Fruit fly (Drosophila melanogaster): Measurements from ENCODE around the gene AdoR.
A peak's percentile ranks its signal among the peaks of the same experiment; 100 is the strongest.

AdoR gene

DNA sequence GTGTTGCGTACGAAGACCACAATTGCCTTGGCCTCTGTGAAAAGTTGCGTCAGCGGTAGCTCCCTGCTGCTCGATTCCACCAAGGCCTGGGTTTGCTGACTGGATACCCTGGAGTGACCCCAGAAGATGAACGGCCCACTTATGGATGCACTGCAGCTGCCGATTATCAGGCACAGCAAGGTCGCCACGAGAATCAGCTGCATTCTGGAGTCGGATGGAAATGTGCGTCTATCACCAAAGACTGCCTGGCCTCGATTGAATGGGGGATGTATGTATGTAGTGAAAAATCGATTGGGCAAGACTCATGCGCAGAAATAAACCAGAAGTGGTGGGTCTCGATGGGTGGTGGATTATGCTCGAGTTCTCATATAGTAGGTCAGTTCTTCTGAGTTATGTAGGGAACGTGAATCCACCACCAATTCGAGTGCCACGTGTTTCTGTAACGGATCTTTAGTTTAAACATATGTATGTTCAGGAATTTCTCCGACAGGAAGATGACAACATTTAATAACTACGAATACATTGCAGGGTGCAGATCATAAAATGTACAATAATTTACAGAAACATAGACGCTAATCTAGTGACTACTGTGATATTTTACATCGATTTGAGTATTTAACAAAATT is 16.9 kb upstream of the AdoR start, which contains the start of gene VhaAC45RP (continued):
- TF ChIP-seq Dp (GFP tag; optimal IDR thresholded peaks at IDR 0.05) (no peak), Sry-β (GFP tag; optimal IDR thresholded peaks at IDR 0.05) (no peak), Dll (GFP tag; IDR thresholded peaks at IDR 0.05; ENCODE audit: partially characterized antibody) (no peak), CG2129 (GFP tag; IDR thresholded peaks at IDR 0.05; ENCODE audit: partially characterized antibody) (no peak), ind (GFP tag; optimal IDR thresholded peaks at IDR 0.05) (no peak), CG7357 (GFP tag; IDR thresholded peaks at IDR 0.05) (no peak), CG11696 (GFP tag; IDR thresholded peaks at IDR 0.05) (no peak), zen (tag; optimal IDR thresholded peaks at IDR 0.05) (no peak), sug (tag; optimal IDR thresholded peaks at IDR 0.05) (no peak), Mad (GFP tag; optimal IDR thresholded peaks at IDR 0.05) (no peak), Optix (GFP tag; IDR thresholded peaks at IDR 0.05) (no peak), lola (GFP tag; optimal IDR thresholded peaks at IDR 0.05) (no peak), tio (GFP tag; optimal IDR thresholded peaks at IDR 0.05) (no peak), CG10321 (GFP tag; IDR thresholded peaks at IDR 0.05) (no peak), E2f2 (GFP tag; IDR thresholded peaks at IDR 0.05) (no peak), CG2199 (GFP tag; IDR thresholded peaks at IDR 0.05) (no peak), klu (GFP tag; IDR thresholded peaks at IDR 0.05) (no peak), ems (GFP tag; optimal IDR thresholded peaks at IDR 0.05) (no peak), Med (GFP tag) (peak; percentile 56), ase (GFP tag; IDR thresholded peaks at IDR 0.05) (no peak), gcm2 (GFP tag; optimal IDR thresholded peaks at IDR 0.05) (no peak), C15 (GFP tag; IDR thresholded peaks at IDR 0.05) (no peak), sens-2 (GFP tag; IDR thresholded peaks at IDR 0.05) (no peak), CG14965 (GFP tag; optimal IDR thresholded peaks at IDR 0.05; ENCODE audit: borderline replicate concordance) (no peak), Hmx (GFP tag; optimal IDR thresholded peaks at IDR 0.05) (no peak), CG11398 (GFP tag; optimal IDR thresholded peaks at IDR 0.05) (no peak), grau (tag; optimal IDR thresholded peaks at IDR 0.05) (no peak), slp2 (GFP tag; optimal IDR thresholded peaks at IDR 0.05) (no peak), ssp (GFP tag; IDR thresholded peaks at IDR 0.05) (no peak), ttk (GFP tag; IDR thresholded peaks at IDR 0.05) (no peak), CG3847 (GFP tag; IDR thresholded peaks at IDR 0.05) (no peak), MESR4 (GFP tag; optimal IDR thresholded peaks at IDR 0.05) (peak; percentile 74), CG4617 (GFP tag; optimal IDR thresholded peaks at IDR 0.05; ENCODE audit: borderline replicate concordance) (no peak), ATbp (GFP tag; optimal IDR thresholded peaks at IDR 0.05) (no peak), CG18764 (GFP tag; optimal IDR thresholded peaks at IDR 0.05) (no peak), sqz (GFP tag; optimal IDR thresholded peaks at IDR 0.05) (no peak), Meics (GFP tag; optimal IDR thresholded peaks at IDR 0.05) (no peak), z (GFP tag; IDR thresholded peaks at IDR 0.05) (no peak), CG17359 (tag; optimal IDR thresholded peaks at IDR 0.05) (no peak), Chrac-16 (GFP tag; optimal IDR thresholded peaks at IDR 0.05) (no peak), CG32767 (GFP tag; IDR thresholded peaks at IDR 0.05) (no peak; the same call in none of the 2 replicates), so (GFP tag; IDR thresholded peaks at IDR 0.05) (no peak), Bdp1 (GFP tag; optimal IDR thresholded peaks at IDR 0.05) (no peak), Nf-YA (GFP tag; IDR thresholded peaks at IDR 0.05) (no peak), pfk (GFP tag; optimal IDR thresholded peaks at IDR 0.05) (no peak), ranshi (GFP tag; IDR thresholded peaks at IDR 0.05) (no peak), Opbp (GFP tag; IDR thresholded peaks at IDR 0.05; ENCODE audit: partially characterized antibody) (no peak), CG12071 (GFP tag; optimal IDR thresholded peaks at IDR 0.05) (no peak), Gsc (GFP tag; IDR thresholded peaks at IDR 0.05) (no peak), toy (GFP tag; IDR thresholded peaks at IDR 0.05) (no peak), GATAe (GFP tag; conservative IDR thresholded peaks at IDR 0.05) (no peak), ash1 (GFP tag; optimal IDR thresholded peaks at IDR 0.05) (no peak)

Measured in whole organism, embryonic.